Worm (Caenorhabditis elegans) whole organism, midembryonic: ENCODE measurements around the gene Y62H9A.13.

ENCODE experiments used
- T22C8.4 ChIP-seq: fragments of 200-800 bp; sonication (Bioruptor generic); IDR thresholded peaks from 2 replicates; pipeline ENCODE4 v1.3.6; 2022; ENCODE audit warnings: missing genetic modification characterization, missing compliant biosample characterization
- cog-1 ChIP-seq: sonication (generic microtip); optimal IDR thresholded peaks from 2 replicates; lab custom pipeline; 2016; ENCODE audit warnings: missing genetic modification characterization, missing compliant biosample characterization
- flt-1 ChIP-seq: fragments of 200-800 bp; sonication (Bioruptor generic); IDR thresholded peaks from 2 replicates; pipeline ENCODE4 v1.3.6; 2022; ENCODE audit warnings: missing genetic modification characterization, missing compliant biosample characterization
- klf-2 ChIP-seq: fragments of 200-800 bp; sonication (Bioruptor generic); conservative IDR thresholded peaks from 2 replicates; pipeline ENCODE4 v1.3.6; 2022; ENCODE audit warnings: missing genetic modification reagents, missing genetic modification characterization, missing compliant biosample characterization
- med-1 ChIP-seq: sonication (generic microtip); optimal IDR thresholded peaks from 2 replicates; lab custom pipeline; 2017; ENCODE audit warnings: missing genetic modification characterization, mild to moderate bottlenecking, missing compliant biosample characterization, antibody characterized with exemption, missing genetic modification reagents; ENCODE audit not compliant: insufficient read depth
- ref-1 ChIP-seq: fragments of 200-800 bp; sonication (Bioruptor generic); conservative IDR thresholded peaks from 2 replicates; pipeline ENCODE4 v1.3.6; 2022; ENCODE audit warnings: missing genetic modification reagents, missing genetic modification characterization, missing compliant biosample characterization
- tab-1 ChIP-seq: fragments of 200-800 bp; sonication (Bioruptor generic); IDR thresholded peaks from 2 replicates; pipeline ENCODE4 v1.3.6; 2022; ENCODE audit warnings: missing genetic modification characterization, missing compliant biosample characterization
- ztf-23 ChIP-seq: fragments of 200-800 bp; sonication (Bioruptor generic); IDR thresholded peaks from 2 replicates; pipeline ENCODE4 v1.3.6; 2022; ENCODE audit warnings: missing genetic modification reagents, missing genetic modification characterization, missing compliant biosample characterization
- ztf-29 ChIP-seq: fragments of 200-800 bp; sonication (Bioruptor generic); IDR thresholded peaks from 2 replicates; pipeline ENCODE4 v1.3.6; 2022; ENCODE audit warnings: missing genetic modification reagents, missing genetic modification characterization, missing compliant biosample characterization

ce11 chrX:11959838-11960237 lies 43.0 kb downstream of the Y62H9A.13 start, which contains the start of gene C49F5.8:
- TF ChIP-seq cog-1 (tag; lab: Kevin White, UChicago) (no peak), T22C8.4 (GFP tag; lab: Robert Waterston, UW) (no peak), med-1 (GFP tag; lab: Kevin White, UChicago) (no peak), klf-2 (no peak), ref-1 (no peak), flt-1 (GFP tag; lab: Robert Waterston, UW) (no peak), tab-1 (GFP tag; lab: Robert Waterston, UW) (no peak), ztf-23 (GFP tag; lab: Robert Waterston, UW) (no peak), ztf-29 (GFP tag; lab: Robert Waterston, UW) (no peak)
